Worm (Caenorhabditis elegans) whole organism, late embryonic: ENCODE measurements around the gene wht-1.

Experiments
- C38D4.7 ChIP-seq: fragments of 200-800 bp; sonication (Bioruptor generic); optimal IDR thresholded peaks from 2 replicates; lab custom pipeline; 2018; ENCODE audit warnings: mild to moderate bottlenecking, missing genetic modification characterization, moderate library complexity, missing compliant biosample characterization
- K02D7.2 ChIP-seq: sonication (generic microtip); optimal IDR thresholded peaks from 2 replicates; lab custom pipeline; 2017; ENCODE audit warnings: mild to moderate bottlenecking, missing genetic modification characterization, missing compliant biosample characterization
- K09A11.1 ChIP-seq: sonication (generic microtip); optimal IDR thresholded peaks from 2 replicates; lab custom pipeline; 2017; ENCODE audit warnings: antibody characterized with exemption, mild to moderate bottlenecking, missing genetic modification characterization, missing compliant biosample characterization; ENCODE audit not compliant: insufficient read depth
- T23F11.4 ChIP-seq: fragments of 200-800 bp; sonication (Bioruptor generic); optimal IDR thresholded peaks from 2 replicates; lab custom pipeline; 2018; ENCODE audit warnings: mild to moderate bottlenecking, missing genetic modification characterization, missing compliant biosample characterization
- Y22D7AL.16 ChIP-seq: sonication (generic microtip); optimal IDR thresholded peaks from 2 replicates; lab custom pipeline; 2016; ENCODE audit warnings: missing genetic modification characterization, missing compliant biosample characterization
- ahr-1 ChIP-seq: sonication (generic microtip); optimal IDR thresholded peaks from 2 replicates; lab custom pipeline; 2016; ENCODE audit warnings: missing genetic modification characterization, missing compliant biosample characterization
- ama-1 ChIP-seq: fragments of 150-350 bp; optimal IDR thresholded peaks from 2 replicates; lab custom pipeline; 2014
- ceh-14 ChIP-seq: sonication (generic microtip); optimal IDR thresholded peaks from 2 replicates; lab custom pipeline; 2016; ENCODE audit warnings: missing genotype, missing genetic modification characterization, missing compliant biosample characterization
- ceh-31 ChIP-seq: sonication (generic microtip); optimal IDR thresholded peaks from 2 replicates; lab custom pipeline; 2016; ENCODE audit warnings: missing genetic modification characterization, missing compliant biosample characterization
- ceh-48 ChIP-seq: sonication (generic microtip); optimal IDR thresholded peaks from 2 replicates; lab custom pipeline; 2016; ENCODE audit warnings: missing genetic modification characterization, inconsistent platforms, missing compliant biosample characterization
- ceh-6 ChIP-seq: fragments of 200-800 bp; sonication (Bioruptor generic); optimal IDR thresholded peaks from 2 replicates; lab custom pipeline; 2018; ENCODE audit warnings: mild to moderate bottlenecking, missing genetic modification characterization, missing compliant biosample characterization
- elt-2 ChIP-seq: sonication (generic microtip); optimal IDR thresholded peaks from 2 replicates; lab custom pipeline; 2016; ENCODE audit warnings: missing genetic modification reagents, missing genetic modification characterization, missing compliant biosample characterization
- fax-1 ChIP-seq: sonication (generic microtip); optimal IDR thresholded peaks from 2 replicates; lab custom pipeline; 2016; ENCODE audit warnings: missing genotype, missing genetic modification characterization, missing compliant biosample characterization
- fkh-10 ChIP-seq: fragments of 150-350 bp; optimal IDR thresholded peaks from 2 replicates; lab custom pipeline; 2014; ENCODE audit warnings: missing biosample characterization, missing genetic modification reagents, missing genetic modification characterization
- fkh-6 ChIP-seq: sonication (generic microtip); optimal IDR thresholded peaks from 2 replicates; lab custom pipeline; 2016; ENCODE audit warnings: missing genetic modification characterization, missing compliant biosample characterization
- hlh-30 ChIP-seq: sonication (generic microtip); optimal IDR thresholded peaks from 2 replicates; lab custom pipeline; 2017; ENCODE audit warnings: antibody characterized with exemption, missing genetic modification characterization, missing compliant biosample characterization; ENCODE audit not compliant: insufficient read depth
- hlh-6 ChIP-seq: sonication (generic microtip); optimal IDR thresholded peaks from 2 replicates; lab custom pipeline; 2016; ENCODE audit warnings: missing genotype, missing genetic modification characterization, missing compliant biosample characterization
- mec-3 ChIP-seq: sonication (generic microtip); optimal IDR thresholded peaks from 2 replicates; lab custom pipeline; 2016; ENCODE audit warnings: borderline replicate concordance, missing genetic modification characterization, missing compliant biosample characterization
- nhr-11 ChIP-seq: fragments of 150-350 bp; optimal IDR thresholded peaks from 2 replicates; lab custom pipeline; 2014; ENCODE audit warnings: missing biosample characterization, missing genetic modification characterization
- pag-3 ChIP-seq: sonication (generic microtip); optimal IDR thresholded peaks from 2 replicates; lab custom pipeline; 2016; ENCODE audit warnings: missing compliant biosample characterization, missing genetic modification characterization, borderline replicate concordance
- pax-1 ChIP-seq: fragments of 150-350 bp; optimal IDR thresholded peaks from 2 replicates; lab custom pipeline; 2014; ENCODE audit warnings: missing biosample characterization, missing genetic modification characterization
- pros-1 ChIP-seq: fragments of 150-350 bp; optimal IDR thresholded peaks from 2 replicates; lab custom pipeline; 2014; ENCODE audit warnings: missing biosample characterization, missing genetic modification reagents, missing genetic modification characterization
- sdc-2 ChIP-seq: sonication (generic microtip); optimal IDR thresholded peaks from 2 replicates; lab custom pipeline; 2016; ENCODE audit warnings: missing genotype, missing genetic modification characterization, missing compliant biosample characterization
- syd-9 ChIP-seq: sonication (generic microtip); optimal IDR thresholded peaks from 2 replicates; lab custom pipeline; 2016; ENCODE audit warnings: mild to moderate bottlenecking, missing genetic modification characterization, moderate library complexity, missing compliant biosample characterization
- tbx-2 ChIP-seq: sonication (generic microtip); optimal IDR thresholded peaks from 2 replicates; lab custom pipeline; 2016; ENCODE audit warnings: missing genetic modification characterization, missing compliant biosample characterization
- unc-3 ChIP-seq, 2 experiments: fragments of 200-800 bp in 1 of 2; sonication (Bioruptor generic) in 1 of 2; sonication (generic microtip) in 1 of 2; conservative IDR thresholded peaks in 1 of 2; optimal IDR thresholded peaks in 1 of 2; 2 replicates each; pipeline versions ENCODE4 v1.3.6 to Lab custom; 2016 to 2022; ENCODE audit warnings: missing compliant biosample characterization in 2 of 2, missing genetic modification characterization in 2 of 2, missing genetic modification reagents in 1 of 2
- unc-42 ChIP-seq: sonication (generic microtip); optimal IDR thresholded peaks from 2 replicates; lab custom pipeline; 2016; ENCODE audit warnings: missing genotype, missing genetic modification characterization, missing compliant biosample characterization
- ztf-16 ChIP-seq: sonication (generic microtip); optimal IDR thresholded peaks from 2 replicates; lab custom pipeline; 2017; ENCODE audit warnings: missing genetic modification characterization, missing compliant biosample characterization

wht-1 gene

DNA sequence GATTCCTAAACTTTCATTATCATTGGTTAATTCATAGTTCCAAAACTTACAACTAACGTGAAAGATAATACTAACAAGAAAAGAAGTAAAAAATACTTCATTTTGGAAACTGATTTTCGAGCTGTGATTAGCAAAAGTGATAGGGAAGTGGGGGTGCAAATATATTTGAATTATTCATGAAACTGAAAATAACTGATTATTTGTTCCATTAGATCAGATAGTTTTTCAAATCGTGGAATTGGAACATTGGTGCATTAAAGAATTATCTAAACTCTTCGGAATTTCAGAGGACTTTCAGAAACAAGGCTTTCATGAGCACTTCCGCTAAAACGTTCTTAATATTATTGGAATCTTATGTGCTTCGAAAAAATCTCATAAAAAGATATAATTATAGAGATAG lies 31.8 kb downstream of the wht-1 start, which contains the start of gene F40H6.5:
Gene F40H6.5 (minus strand): TSS at position 101 of the 400 bp plus-strand sequence.
- TF ChIP-seq K02D7.2 (no peak), fax-1 (tag; lab: Kevin White, UChicago) (no peak), fkh-10 (GFP tag; lab: Kevin White, UChicago) (no peak), pax-1 (tag; lab: Kevin White, UChicago) (no peak), ceh-14 (tag; lab: Kevin White, UChicago) (no peak), tbx-2 (tag; lab: Kevin White, UChicago) (no peak), ama-1 (no peak), unc-3 (GFP tag; conservative IDR thresholded peaks at IDR 0.05; lab: Robert Waterston, UW) (no peak), unc-3 (tag; optimal IDR thresholded peaks at IDR 0.05; lab: Kevin White, UChicago) (no peak), unc-42 (tag; lab: Kevin White, UChicago) (no peak), nhr-11 (tag; lab: Kevin White, UChicago) (no peak), ceh-6 (GFP tag; lab: Kevin White, UChicago) (no peak), pros-1 (tag; lab: Kevin White, UChicago) (no peak), Y22D7AL.16 (no peak), hlh-6 (tag; lab: Kevin White, UChicago) (no peak)

DNA sequence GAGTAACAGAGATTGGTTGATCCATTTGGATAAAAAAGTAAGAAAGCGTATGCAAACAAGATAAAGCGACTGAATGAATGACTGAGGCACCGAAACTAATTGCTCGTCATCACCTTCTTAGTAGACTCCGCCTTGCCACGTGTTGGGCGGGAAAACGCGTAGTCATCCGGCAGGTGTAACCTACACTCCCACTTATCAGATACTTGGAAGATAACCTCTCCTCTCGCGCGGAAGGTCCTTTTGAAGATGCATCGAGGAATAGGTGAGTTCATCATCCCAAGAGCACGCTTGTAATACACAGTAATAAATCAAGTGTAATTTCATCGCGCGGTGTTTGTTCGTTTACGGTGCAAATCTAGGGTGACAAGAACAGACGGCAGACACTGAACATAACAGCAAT lies 40.7 kb downstream of the wht-1 start, which contains the start of gene tbx-11:
Gene tbx-11 (minus strand): TSS at position 101 of the 400 bp plus-strand sequence.
- TF ChIP-seq elt-2 (tag; lab: Kevin White, UChicago) (peak; percentile 57), ceh-31 (tag; lab: Kevin White, UChicago) (no peak), fkh-6 (tag; lab: Kevin White, UChicago) (no peak)

DNA sequence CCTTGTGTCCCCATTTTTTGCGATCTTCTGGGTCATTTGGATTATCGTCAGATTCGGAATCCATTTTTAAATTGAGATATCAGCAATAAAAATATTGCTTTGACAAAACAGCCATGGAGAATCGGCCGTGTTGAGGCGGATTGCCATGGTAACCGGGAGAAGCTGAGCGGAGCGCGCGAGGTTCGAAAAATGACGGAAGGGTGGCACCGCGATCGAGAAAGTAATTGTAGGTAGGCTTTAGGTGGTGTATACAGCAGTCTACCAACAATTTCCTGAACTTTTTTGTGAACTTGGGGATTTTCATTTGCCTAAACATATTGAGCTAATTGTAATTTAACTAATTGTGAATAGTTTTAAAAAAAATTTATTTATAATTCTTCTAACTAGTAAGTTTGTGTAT lies 48.2 kb downstream of the wht-1 start, which contains the start of gene ift-139:
Gene ift-139 (minus strand): TSS at position 101 of the 400 bp plus-strand sequence.
- no peak for TF ChIP-seq C38D4.7 (GFP tag; lab: Kevin White, UChicago)
- no peak for TF ChIP-seq K09A11.1
- no peak for TF ChIP-seq T23F11.4
- TF ChIP-seq mec-3 (tag; lab: Kevin White, UChicago), result no peak
- no peak for TF ChIP-seq ztf-16
- no peak for TF ChIP-seq ama-1
- TF ChIP-seq pag-3, result no peak
- TF ChIP-seq hlh-6 (tag; lab: Kevin White, UChicago), result no peak
- no peak for TF ChIP-seq ceh-48
- no peak for TF ChIP-seq tbx-2 (tag; lab: Kevin White, UChicago)
- no peak for TF ChIP-seq fkh-10 (GFP tag; lab: Kevin White, UChicago)
- no peak for TF ChIP-seq ahr-1 (tag; lab: Kevin White, UChicago)
- no peak for TF ChIP-seq hlh-30
- no peak for TF ChIP-seq syd-9 (tag; lab: Kevin White, UChicago)
- no peak for TF ChIP-seq sdc-2 (tag; lab: Kevin White, UChicago)
